Fruit fly (Drosophila melanogaster) whole organism, prepupa: ENCODE measurements around the gene Iyd.

Experiments
- CG10631 ChIP-seq: fragments of 200-800 bp; sonication (Bioruptor generic); optimal IDR thresholded peaks from 2 replicates; lab custom pipeline; 2016; ENCODE audit warnings: missing biosample characterization, missing genetic modification characterization
- CG10669 ChIP-seq: fragments of 200-800 bp; sonication (Bioruptor generic); optimal IDR thresholded peaks from 3 replicates; lab custom pipeline; 2018; ENCODE audit warnings: missing biosample characterization, mild to moderate bottlenecking, missing genetic modification characterization, moderate library complexity
- CG11294 ChIP-seq: fragments of 200-800 bp; sonication (Bioruptor generic); IDR thresholded peaks from 2 replicates; pipeline ENCODE4 v1.3.6; 2022; ENCODE audit warnings: missing biosample characterization, missing genetic modification characterization
- CG11762 ChIP-seq: fragments of 200-800 bp; sonication (Bioruptor generic); optimal IDR thresholded peaks from 3 replicates; lab custom pipeline; 2016; ENCODE audit warnings: missing biosample characterization, missing genetic modification characterization; ENCODE audit not compliant: insufficient read depth
- CG15336 ChIP-seq: fragments of 200-800 bp; sonication (Bioruptor generic); IDR thresholded peaks from 2 replicates; pipeline ENCODE4 v1.3.6; 2022; ENCODE audit warnings: missing biosample characterization, missing genetic modification characterization
- CG16779 ChIP-seq: fragments of 200-800 bp; sonication (Bioruptor generic); optimal IDR thresholded peaks from 3 replicates; lab custom pipeline; 2017; ENCODE audit warnings: missing biosample characterization, mild to moderate bottlenecking, missing genetic modification characterization
- CG3032 ChIP-seq: fragments of 200-800 bp; optimal IDR thresholded peaks from 2 replicates; lab custom pipeline; 2019; ENCODE audit warnings: missing biosample characterization, mild to moderate bottlenecking, missing genetic modification characterization, moderate library complexity
- CG31627 ChIP-seq: fragments of 200-800 bp; sonication (Bioruptor generic); optimal IDR thresholded peaks from 3 replicates; lab custom pipeline; 2016; ENCODE audit warnings: missing biosample characterization, missing genetic modification characterization
- CG34406 ChIP-seq: fragments of 200-800 bp; sonication (Bioruptor generic); optimal IDR thresholded peaks from 3 replicates; lab custom pipeline; 2016; ENCODE audit warnings: missing biosample characterization, missing genetic modification characterization
- CG3919 ChIP-seq: fragments of 200-800 bp; sonication (Bioruptor generic); optimal IDR thresholded peaks from 3 replicates; lab custom pipeline; 2016; ENCODE audit warnings: missing biosample characterization, missing genetic modification characterization
- CG4318 ChIP-seq: fragments of 200-800 bp; sonication (Bioruptor generic); optimal IDR thresholded peaks from 3 replicates; lab custom pipeline; 2017; ENCODE audit warnings: missing biosample characterization, mild to moderate bottlenecking, missing genetic modification characterization
- CG6163 ChIP-seq: fragments of 200-800 bp; sonication (Bioruptor generic); IDR thresholded peaks from 3 replicates; pipeline ENCODE4 v1.3.6; 2022; ENCODE audit warnings: missing biosample characterization, missing genetic modification characterization
- CG6276 ChIP-seq: fragments of 200-800 bp; sonication (Bioruptor generic); optimal IDR thresholded peaks from 2 replicates; lab custom pipeline; 2017; ENCODE audit warnings: missing biosample characterization, mild to moderate bottlenecking, missing genetic modification characterization
- CG6808 ChIP-seq: fragments of 200-800 bp; sonication (Bioruptor generic); optimal IDR thresholded peaks from 3 replicates; lab custom pipeline; 2017; ENCODE audit warnings: missing biosample characterization, missing genetic modification characterization, mild to moderate bottlenecking, moderate library complexity, missing genetic modification reagents
- CG6854 ChIP-seq: fragments of 200-800 bp; sonication (Bioruptor generic); optimal IDR thresholded peaks from 2 replicates; lab custom pipeline; 2017; ENCODE audit warnings: missing biosample characterization, mild to moderate bottlenecking, missing genetic modification characterization
- CG8319 ChIP-seq: fragments of 200-800 bp; sonication (Bioruptor generic); optimal IDR thresholded peaks from 3 replicates; lab custom pipeline; 2016; ENCODE audit warnings: missing biosample characterization, missing genetic modification characterization
- CG9139 ChIP-seq: fragments of 200-800 bp; sonication (Bioruptor generic); optimal IDR thresholded peaks from 3 replicates; lab custom pipeline; 2017; ENCODE audit warnings: missing biosample characterization, mild to moderate bottlenecking, missing genetic modification characterization
- Eip93F ChIP-seq: fragments of 200-800 bp; sonication (Bioruptor generic); optimal IDR thresholded peaks from 2 replicates; lab custom pipeline; 2016; ENCODE audit warnings: missing biosample characterization, mild to moderate bottlenecking, missing genetic modification characterization
- Ets21C ChIP-seq: fragments of 200-800 bp; sonication (Bioruptor generic); optimal IDR thresholded peaks from 3 replicates; lab custom pipeline; 2016; ENCODE audit warnings: missing biosample characterization, missing genetic modification characterization
- Gug ChIP-seq: fragments of 200-800 bp; sonication (Bioruptor generic); IDR thresholded peaks from 2 replicates; pipeline ENCODE4 v1.3.6; 2022; ENCODE audit warnings: missing biosample characterization, missing genetic modification characterization
- Hr38 ChIP-seq: sonication (Bioruptor generic); optimal IDR thresholded peaks from 2 replicates; lab custom pipeline; 2016; ENCODE audit warnings: missing biosample characterization, missing genetic modification characterization
- Hr39 ChIP-seq: fragments of 200-800 bp; sonication (Bioruptor generic); optimal IDR thresholded peaks from 2 replicates; lab custom pipeline; 2016; ENCODE audit warnings: missing biosample characterization, missing genetic modification characterization
- Hr4 ChIP-seq: fragments of 200-800 bp; sonication (Bioruptor generic); optimal IDR thresholded peaks from 3 replicates; lab custom pipeline; 2016; ENCODE audit warnings: missing biosample characterization, missing genetic modification characterization
- Lpt ChIP-seq: fragments of 200-800 bp; sonication (Bioruptor generic); optimal IDR thresholded peaks from 3 replicates; lab custom pipeline; 2016; ENCODE audit warnings: missing biosample characterization, missing genetic modification characterization
- Smox ChIP-seq: fragments of 200-800 bp; sonication (Bioruptor generic); optimal IDR thresholded peaks from 3 replicates; lab custom pipeline; 2016; ENCODE audit warnings: missing biosample characterization, missing genetic modification characterization
- Sox102F ChIP-seq: fragments of 200-800 bp; sonication (Bioruptor generic); optimal IDR thresholded peaks from 2 replicates; lab custom pipeline; 2016; ENCODE audit warnings: missing biosample characterization, mild to moderate bottlenecking, missing genetic modification characterization
- Sox14 ChIP-seq: fragments of 200-800 bp; sonication (Bioruptor generic); optimal IDR thresholded peaks from 3 replicates; lab custom pipeline; 2016; ENCODE audit warnings: missing biosample characterization, missing genetic modification characterization
- Sox15 ChIP-seq: fragments of 200-800 bp; sonication (Bioruptor generic); optimal IDR thresholded peaks from 3 replicates; lab custom pipeline; 2016; ENCODE audit warnings: missing biosample characterization, missing genetic modification characterization
- achi ChIP-seq: fragments of 200-800 bp; sonication (Bioruptor generic); optimal IDR thresholded peaks from 3 replicates; lab custom pipeline; 2016; ENCODE audit warnings: missing biosample characterization, missing genetic modification characterization
- cyc ChIP-seq: fragments of 200-800 bp; sonication (Bioruptor generic); optimal IDR thresholded peaks from 3 replicates; lab custom pipeline; 2016; ENCODE audit warnings: missing biosample characterization, missing genetic modification characterization
- eg ChIP-seq: fragments of 200-800 bp; sonication (Bioruptor generic); IDR thresholded peaks from 3 replicates; pipeline ENCODE4 v1.3.6; 2022; ENCODE audit warnings: missing biosample characterization, missing genetic modification characterization
- esn ChIP-seq: fragments of 200-800 bp; sonication (Bioruptor generic); optimal IDR thresholded peaks from 2 replicates; lab custom pipeline; 2016; ENCODE audit warnings: missing biosample characterization, mild to moderate bottlenecking, missing genetic modification characterization, moderate library complexity
- fd59A ChIP-seq: fragments of 200-800 bp; sonication (Bioruptor generic); optimal IDR thresholded peaks from 2 replicates; lab custom pipeline; 2017; ENCODE audit warnings: missing biosample characterization, mild to moderate bottlenecking, missing genetic modification characterization, missing genetic modification reagents
- fkh ChIP-seq: fragments of 200-800 bp; sonication (Bioruptor generic); optimal IDR thresholded peaks from 3 replicates; lab custom pipeline; 2017; ENCODE audit warnings: missing biosample characterization, mild to moderate bottlenecking, missing genetic modification characterization, moderate library complexity
- lz ChIP-seq: fragments of 200-800 bp; sonication (Bioruptor generic); optimal IDR thresholded peaks from 3 replicates; lab custom pipeline; 2016; ENCODE audit warnings: missing biosample characterization, missing genetic modification characterization
- net ChIP-seq: fragments of 200-800 bp; sonication (Bioruptor generic); optimal IDR thresholded peaks from 3 replicates; lab custom pipeline; 2016; ENCODE audit warnings: missing biosample characterization, missing genetic modification characterization
- pdm3 ChIP-seq: fragments of 200-800 bp; sonication (Bioruptor generic); optimal IDR thresholded peaks from 3 replicates; lab custom pipeline; 2016; ENCODE audit warnings: missing biosample characterization, missing genetic modification characterization
- vri ChIP-seq: fragments of 200-800 bp; sonication (Bioruptor generic); optimal IDR thresholded peaks from 3 replicates; lab custom pipeline; 2016; ENCODE audit warnings: missing biosample characterization, mild to moderate bottlenecking, missing genetic modification characterization

Iyd gene

DNA sequence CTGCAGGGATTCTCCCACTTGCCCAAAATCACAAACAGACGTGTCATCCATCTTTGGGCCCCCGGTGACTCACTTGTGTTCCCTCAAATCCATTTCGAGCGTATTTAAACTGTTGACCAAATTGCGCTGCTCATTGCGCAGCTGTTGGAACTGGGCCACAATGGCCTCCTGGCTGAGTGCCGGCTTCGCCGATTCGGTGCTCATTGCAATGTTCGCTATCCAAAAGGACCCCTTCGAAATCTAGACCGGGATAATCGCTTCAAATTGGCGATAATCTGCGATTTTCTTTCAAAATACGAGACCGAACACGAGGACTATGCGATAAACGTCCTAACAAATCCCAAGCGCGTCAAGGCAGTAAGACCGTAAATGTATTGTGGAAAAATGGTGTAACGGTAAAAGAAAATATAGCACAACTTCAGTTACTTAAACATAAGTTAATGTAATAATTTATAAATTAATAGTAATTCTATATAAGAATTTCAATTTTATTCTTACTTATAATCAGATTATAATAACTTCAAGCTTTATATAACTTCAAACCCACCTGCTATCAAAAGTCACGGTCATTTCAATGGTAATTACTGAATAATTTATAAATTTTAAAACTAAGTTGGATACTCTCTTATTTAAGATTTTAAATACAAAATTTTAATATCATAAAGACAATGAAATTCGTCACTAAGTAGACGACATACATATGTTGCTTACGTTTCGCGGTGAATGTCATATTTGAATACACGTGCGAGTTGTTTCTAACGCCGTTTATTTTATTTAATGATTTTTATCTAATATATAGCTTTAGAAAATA, 21.8 kb downstream of the Iyd start, which contains the start of the genes Pfdn2 and Noc1:
Gene Pfdn2, minus strand, starts transcription at position 346 of the 811 bp plus-strand sequence.
Gene Noc1, plus strand, starts transcription at position 727 of the 811 bp plus-strand sequence.
- TF ChIP-seq CG8319 (GFP tag; lab: Kevin White, UChicago) = peak; percentile 2
- TF ChIP-seq CG6854 (GFP tag; lab: Kevin White, UChicago) = peak; percentile 20
- TF ChIP-seq CG15336 = 0 out of 2 replicates have a peak, but pooled peaks have one; percentile 7
- no peak for TF ChIP-seq Sox15
- TF ChIP-seq CG16779 (tag; lab: Kevin White, UChicago) = no peak
- TF ChIP-seq CG3032 (tag; lab: Kevin White, UChicago) = peak; percentile 31
- TF ChIP-seq Hr4 (GFP tag; lab: Kevin White, UChicago) = no peak
- peak; percentile 38 for TF ChIP-seq lz (GFP tag; lab: Kevin White, UChicago)
- TF ChIP-seq CG6808 (GFP tag; lab: Kevin White, UChicago) = no peak
- no peak for TF ChIP-seq CG3919 (GFP tag; lab: Kevin White, UChicago)
- TF ChIP-seq cyc = no peak
- no peak for TF ChIP-seq Sox102F (GFP tag; lab: Kevin White, UChicago)
- peak; percentile 30; the same call in 1 of the 2 replicates for TF ChIP-seq Gug (GFP tag; lab: Robert Waterston, UW)
- no peak for TF ChIP-seq achi (GFP tag; lab: Kevin White, UChicago)
- TF ChIP-seq CG6276 (GFP tag; lab: Kevin White, UChicago) = no peak
- peak; percentile 73 for TF ChIP-seq CG10631 (GFP tag; lab: Kevin White, UChicago)
- no peak for TF ChIP-seq pdm3 (GFP tag; lab: Kevin White, UChicago)
- TF ChIP-seq esn = peak; percentile 62
- TF ChIP-seq fd59A = no peak
- no peak for TF ChIP-seq CG10669 (GFP tag; lab: Kevin White, UChicago)
- TF ChIP-seq Eip93F (GFP tag; lab: Kevin White, UChicago) = no peak
- TF ChIP-seq Smox (GFP tag; lab: Kevin White, UChicago) = no peak
- TF ChIP-seq Lpt = no peak
- no peak for TF ChIP-seq eg
- TF ChIP-seq CG6163 (GFP tag; lab: Robert Waterston, UW) = no peak
- peak; percentile 50; the same call in 1 of the 2 replicates for TF ChIP-seq CG11294
- no peak for TF ChIP-seq vri (GFP tag; lab: Kevin White, UChicago)
- TF ChIP-seq CG31627 = peak; percentile 51
- no peak for TF ChIP-seq Sox14 (GFP tag; lab: Kevin White, UChicago)

DNA sequence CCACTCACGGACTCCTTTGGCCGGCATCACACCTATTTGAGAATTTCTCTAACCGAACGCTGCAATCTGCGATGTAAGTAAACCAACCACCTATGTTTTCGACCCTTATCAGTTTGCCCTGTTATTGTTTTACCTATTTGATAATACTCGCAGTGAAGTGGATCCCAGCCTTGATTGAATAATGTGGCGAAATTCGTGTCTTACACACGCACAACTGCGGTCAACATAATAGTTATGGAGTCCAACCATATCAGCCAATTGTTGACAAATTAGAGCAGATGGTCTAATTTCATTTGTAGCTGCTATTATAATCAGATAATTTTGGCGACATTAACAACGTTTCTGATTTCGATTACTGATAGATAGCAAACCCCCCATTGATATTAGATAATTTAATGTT, 25.0 kb downstream of the Iyd start:
- TF ChIP-seq Eip93F (GFP tag; lab: Kevin White, UChicago) (no peak), Sox102F (GFP tag; lab: Kevin White, UChicago) (no peak), CG6276 (GFP tag; lab: Kevin White, UChicago) (no peak), Hr4 (GFP tag; lab: Kevin White, UChicago) (no peak), Hr38 (no peak), CG9139 (GFP tag; lab: Kevin White, UChicago) (no peak), CG11762 (no peak)

- TF ChIP-seq CG6163 (GFP tag; lab: Robert Waterston, UW) (peak; percentile 39; the same call in 1 of the 3 replicates), Hr4 (GFP tag; lab: Kevin White, UChicago) (no peak), vri (GFP tag; lab: Kevin White, UChicago) (peak; percentile 99)
Measured at dm6 chr3L:11070372-11070854, 25.6 kb downstream of the Iyd start, which contains the start of gene Mocs1. TSS of gene Mocs1 (plus strand) at chr3L:11070526.

dm6 chr3L:11069764-11070163, 26.3 kb downstream of the Iyd start, which contains the start of gene CG6310:
TSS of gene CG6310 (minus strand) at chr3L:11069864.
- peak; percentile 0 for TF ChIP-seq esn
- no peak for TF ChIP-seq fkh
- no peak for TF ChIP-seq CG34406 (GFP tag; lab: Kevin White, UChicago)
- no peak for TF ChIP-seq CG11762
- TF ChIP-seq Gug (GFP tag; lab: Robert Waterston, UW) = no peak
- no peak for TF ChIP-seq net (GFP tag; lab: Kevin White, UChicago)
- no peak for TF ChIP-seq Hr4 (GFP tag; lab: Kevin White, UChicago)
- TF ChIP-seq CG4318 (GFP tag; lab: Kevin White, UChicago) = no peak
- TF ChIP-seq Ets21C (GFP tag; lab: Kevin White, UChicago) = no peak
- TF ChIP-seq lz (GFP tag; lab: Kevin White, UChicago) = no peak
- TF ChIP-seq CG3032 (tag; lab: Kevin White, UChicago) = no peak
- TF ChIP-seq Hr39 (GFP tag; lab: Kevin White, UChicago) = no peak
- 0 out of 3 replicates have a peak, but pooled peaks have one; percentile 8 for TF ChIP-seq eg
- TF ChIP-seq CG16779 (tag; lab: Kevin White, UChicago) = no peak
- TF ChIP-seq vri (GFP tag; lab: Kevin White, UChicago) = no peak
- TF ChIP-seq CG10631 (GFP tag; lab: Kevin White, UChicago) = no peak
